In genomic region chrIV:8762471-8762870, ce11 we compare ENCODE assay signal across 4 worm cellular contexts.
A peak's percentile ranks its signal among the peaks of the same experiment; 100 is the strongest.
TF ChIP-seq lines count a peak whose summit lies in the region.

No protein-coding gene starts in this region.

TF ChIP-seq in whole organism, L2 larva, 48 proteins besides CTCF, POLR2A, EP300 and RAD21 (continues in another document):
- TF ChIP-seq mab-5 (tag; optimal IDR thresholded peaks at IDR 0.05; lab: Kevin White, UChicago) (peak; percentile 0), ztf-11 (tag; optimal IDR thresholded peaks at IDR 0.05; lab: Kevin White, UChicago) (no peak), ztf-1 (GFP tag; conservative IDR thresholded peaks at IDR 0.05; lab: Robert Waterston, UW) (no peak), aly-2 (tag; optimal IDR thresholded peaks at IDR 0.05; lab: Kevin White, UChicago) (no peak), egl-27 (tag; optimal IDR thresholded peaks at IDR 0.05; lab: Kevin White, UChicago) (no peak), lin-13 (GFP tag; optimal IDR thresholded peaks at IDR 0.05; lab: Kevin White, UChicago) (peak; percentile 43), nhr-6 (tag; optimal IDR thresholded peaks at IDR 0.05; lab: Kevin White, UChicago) (peak; percentile 76), peb-1 (tag; optimal IDR thresholded peaks at IDR 0.05; lab: Kevin White, UChicago) (no peak), nhr-129 (tag; optimal IDR thresholded peaks at IDR 0.05; lab: Kevin White, UChicago) (peak; percentile 66), sma-3 (GFP tag; optimal IDR thresholded peaks at IDR 0.05; lab: Kevin White, UChicago) (no peak), nhr-237 (tag; optimal IDR thresholded peaks at IDR 0.05; lab: Kevin White, UChicago) (no peak), R02D3.7 (tag; optimal IDR thresholded peaks at IDR 0.05; lab: Kevin White, UChicago) (no peak), sem-4 (tag; optimal IDR thresholded peaks at IDR 0.05; lab: Kevin White, UChicago) (peak; percentile 50), crh-2 (tag; optimal IDR thresholded peaks at IDR 0.05; lab: Kevin White, UChicago) (no peak), C34F6.9 (tag; optimal IDR thresholded peaks at IDR 0.05; lab: Kevin White, UChicago) (peak; percentile 84), unc-55 (GFP tag; optimal IDR thresholded peaks at IDR 0.05; lab: Kevin White, UChicago) (peak; percentile 93), nhr-12 (tag; optimal IDR thresholded peaks at IDR 0.05; lab: Kevin White, UChicago) (no peak), F13H6.1 (tag; optimal IDR thresholded peaks at IDR 0.05; lab: Kevin White, UChicago) (peak; percentile 49), ZK546.5 (tag; optimal IDR thresholded peaks at IDR 0.05; lab: Kevin White, UChicago) (no peak), zag-1 (tag; optimal IDR thresholded peaks at IDR 0.05; lab: Kevin White, UChicago) (peak; percentile 49), mbf-1 (tag; optimal IDR thresholded peaks at IDR 0.05; lab: Kevin White, UChicago) (no peak), lsy-2 (tag; optimal IDR thresholded peaks at IDR 0.05; lab: Kevin White, UChicago) (peak; percentile 40 to 71), dmd-4 (tag; optimal IDR thresholded peaks at IDR 0.05; lab: Kevin White, UChicago) (no peak), lin-11 (tag; optimal IDR thresholded peaks at IDR 0.05; lab: Kevin White, UChicago) (no peak)

TF ChIP-seq in whole organism, L4 larva, 104 proteins besides CTCF, POLR2A, EP300 and RAD21:
- no peak for TF ChIP-seq unc-39 (tag; optimal IDR thresholded peaks at IDR 0.05; lab: Kevin White, UChicago)
- TF ChIP-seq spr-3 (GFP tag; optimal IDR thresholded peaks at IDR 0.05; lab: Kevin White, UChicago): no peak
- peak; percentile 94 for TF ChIP-seq fkh-10 (GFP tag; optimal IDR thresholded peaks at IDR 0.05; lab: Kevin White, UChicago)
- peak; percentile 62 for TF ChIP-seq rbr-2 (tag; optimal IDR thresholded peaks at IDR 0.05; lab: Kevin White, UChicago)
- TF ChIP-seq mxl-2 (GFP tag; conservative IDR thresholded peaks at IDR 0.05; lab: Robert Waterston, UW): no peak
- TF ChIP-seq R02D3.7 (tag; optimal IDR thresholded peaks at IDR 0.05; lab: Kevin White, UChicago): no peak
- TF ChIP-seq nhr-41 (GFP tag; IDR thresholded peaks at IDR 0.05; lab: Robert Waterston, UW): no peak
- no peak for TF ChIP-seq zag-1 (tag; optimal IDR thresholded peaks at IDR 0.05; lab: Kevin White, UChicago)
- peak; percentile 61 for TF ChIP-seq mep-1 (tag; optimal IDR thresholded peaks at IDR 0.05; lab: Kevin White, UChicago)
- TF ChIP-seq unc-62 (GFP tag; optimal IDR thresholded peaks at IDR 0.05 in 1 of 2; lab: Kevin White, UChicago): peak in 1 of 2 experiments; percentile 98
- no peak for TF ChIP-seq unc-62 (tag; optimal IDR thresholded peaks at IDR 0.05; lab: Kevin White, UChicago)
- TF ChIP-seq ceh-28 (tag; optimal IDR thresholded peaks at IDR 0.05; lab: Kevin White, UChicago): peak; percentile 16
- TF ChIP-seq Y48G9A.11 (GFP tag; IDR thresholded peaks at IDR 0.05; lab: Robert Waterston, UW): no peak
- peak; percentile 61 for TF ChIP-seq ctbp-1 (GFP tag; IDR thresholded peaks at IDR 0.05; lab: Robert Waterston, UW)
- TF ChIP-seq hlh-30 (tag; optimal IDR thresholded peaks at IDR 0.05; lab: Kevin White, UChicago; ENCODE audit: insufficient read depth): peak; percentile 30
- TF ChIP-seq aha-1 (tag; lab: Kevin White, UChicago): peak; percentile 32
- TF ChIP-seq mdl-1 (tag; optimal IDR thresholded peaks at IDR 0.05; lab: Kevin White, UChicago): no peak
- TF ChIP-seq nhr-6 (tag; optimal IDR thresholded peaks at IDR 0.05; lab: Kevin White, UChicago): peak; percentile 13
- TF ChIP-seq madf-5 (GFP tag; IDR thresholded peaks at IDR 0.05; lab: Robert Waterston, UW): no peak
TF ChIP-seq in whole organism, L4 larva: peak in this region for 9.

TF ChIP-seq in whole organism, late embryonic, 69 proteins besides CTCF, POLR2A, EP300 and RAD21 (continues in another document):
- TF ChIP-seq unc-3 (GFP tag; conservative IDR thresholded peaks at IDR 0.05; lab: Robert Waterston, UW) (no peak), unc-3 (tag; optimal IDR thresholded peaks at IDR 0.05; lab: Kevin White, UChicago) (no peak), ceh-31 (tag; optimal IDR thresholded peaks at IDR 0.05; lab: Kevin White, UChicago) (peak; percentile 82), elt-2 (tag; optimal IDR thresholded peaks at IDR 0.05; lab: Kevin White, UChicago) (no peak), rnt-1 (tag; optimal IDR thresholded peaks at IDR 0.05; lab: Kevin White, UChicago) (no peak), ceh-48 (tag; optimal IDR thresholded peaks at IDR 0.05; lab: Kevin White, UChicago) (peak; percentile 92), ztf-16 (tag; optimal IDR thresholded peaks at IDR 0.05; lab: Kevin White, UChicago) (no peak), che-1 (tag; optimal IDR thresholded peaks at IDR 0.05; lab: Kevin White, UChicago) (no peak), unc-42 (tag; optimal IDR thresholded peaks at IDR 0.05; lab: Kevin White, UChicago) (peak; percentile 84), pha-2 (tag; optimal IDR thresholded peaks at IDR 0.05; lab: Kevin White, UChicago) (no peak), unc-86 (tag; optimal IDR thresholded peaks at IDR 0.05; lab: Kevin White, UChicago) (no peak), K02D7.2 (tag; optimal IDR thresholded peaks at IDR 0.05; lab: Kevin White, UChicago) (no peak), tbx-2 (tag; optimal IDR thresholded peaks at IDR 0.05; lab: Kevin White, UChicago) (peak; percentile 44), ceh-30 (tag; optimal IDR thresholded peaks at IDR 0.05; lab: Kevin White, UChicago) (no peak), fkh-6 (tag; optimal IDR thresholded peaks at IDR 0.05; lab: Kevin White, UChicago) (no peak), lin-11 (tag; optimal IDR thresholded peaks at IDR 0.05; lab: Kevin White, UChicago) (no peak), C38D4.7 (GFP tag; optimal IDR thresholded peaks at IDR 0.05; lab: Kevin White, UChicago) (no peak), pag-3 (tag; optimal IDR thresholded peaks at IDR 0.05; lab: Kevin White, UChicago; ENCODE audit: borderline replicate concordance) (no peak), ceh-18 (tag; optimal IDR thresholded peaks at IDR 0.05; lab: Kevin White, UChicago) (peak; percentile 20), hlh-8 (tag; optimal IDR thresholded peaks at IDR 0.05; lab: Kevin White, UChicago) (peak; percentile 69), madf-2 (tag; optimal IDR thresholded peaks at IDR 0.05; lab: Kevin White, UChicago) (no peak), tbx-7 (tag; optimal IDR thresholded peaks at IDR 0.05; lab: Kevin White, UChicago) (no peak), ceh-24 (tag; optimal IDR thresholded peaks at IDR 0.05; lab: Kevin White, UChicago) (no peak), unc-55 (GFP tag; optimal IDR thresholded peaks at IDR 0.05; lab: Kevin White, UChicago) (no peak), ceh-34 (tag; optimal IDR thresholded peaks at IDR 0.05; lab: Kevin White, UChicago) (peak; percentile 49), nfya-1 (tag; optimal IDR thresholded peaks at IDR 0.05; lab: Kevin White, UChicago) (peak; percentile 52), hlh-15 (tag; optimal IDR thresholded peaks at IDR 0.05; lab: Kevin White, UChicago) (no peak), ceh-6 (GFP tag; optimal IDR thresholded peaks at IDR 0.05; lab: Kevin White, UChicago) (no peak), pax-1 (tag; optimal IDR thresholded peaks at IDR 0.05; lab: Kevin White, UChicago) (no peak), fkh-10 (GFP tag; optimal IDR thresholded peaks at IDR 0.05; lab: Kevin White, UChicago) (no peak)

TF ChIP-seq in whole organism, mixed stage, embryonic, 35 proteins besides CTCF, POLR2A, EP300 and RAD21:
- TF ChIP-seq nhr-76 (tag; optimal IDR thresholded peaks at IDR 0.05; lab: Kevin White, UChicago) (no peak), lin-32 (GFP tag; optimal IDR thresholded peaks at IDR 0.05; lab: Kevin White, UChicago) (no peak), snpc-4 (tag; optimal IDR thresholded peaks at IDR 0.05; lab: Kevin White, UChicago) (no peak), hlh-1 (tag; optimal IDR thresholded peaks at IDR 0.05; lab: Kevin White, UChicago) (peak; percentile 88), unc-62 (GFP tag; optimal IDR thresholded peaks at IDR 0.05; lab: Kevin White, UChicago) (peak; percentile 61), mep-1 (tag; optimal IDR thresholded peaks at IDR 0.05; lab: Kevin White, UChicago) (peak; percentile 39), elt-3 (tag; optimal IDR thresholded peaks at IDR 0.05; lab: Kevin White, UChicago) (no peak), unc-120 (tag; optimal IDR thresholded peaks at IDR 0.05; lab: Kevin White, UChicago; ENCODE audit: poor library complexity, severe bottlenecking) (peak; percentile 56), lsy-2 (tag; optimal IDR thresholded peaks at IDR 0.05; lab: Kevin White, UChicago) (peak; percentile 32), ceh-39 (tag; optimal IDR thresholded peaks at IDR 0.05; lab: Kevin White, UChicago) (peak; percentile 72), sem-2 (GFP tag; optimal IDR thresholded peaks at IDR 0.05; lab: Kevin White, UChicago) (no peak), mab-5 (tag; optimal IDR thresholded peaks at IDR 0.05; lab: Kevin White, UChicago) (no peak), blmp-1 (tag; optimal IDR thresholded peaks at IDR 0.05; lab: Kevin White, UChicago) (no peak), pha-4 (tag; optimal IDR thresholded peaks at IDR 0.05; lab: Kevin White, UChicago) (no peak), ces-1 (GFP tag; optimal IDR thresholded peaks at IDR 0.05; lab: Kevin White, UChicago) (peak; percentile 94), ztf-11 (tag; optimal IDR thresholded peaks at IDR 0.05; lab: Kevin White, UChicago) (no peak)
